Worm (Caenorhabditis elegans): ENCODE data around the gene W06F12.2.
"Not testable (repeated sequence)": the region's sequence is repeated elsewhere in the genome, so short reads cannot be mapped to it uniquely, and the experiment has no call there.

DNA sequence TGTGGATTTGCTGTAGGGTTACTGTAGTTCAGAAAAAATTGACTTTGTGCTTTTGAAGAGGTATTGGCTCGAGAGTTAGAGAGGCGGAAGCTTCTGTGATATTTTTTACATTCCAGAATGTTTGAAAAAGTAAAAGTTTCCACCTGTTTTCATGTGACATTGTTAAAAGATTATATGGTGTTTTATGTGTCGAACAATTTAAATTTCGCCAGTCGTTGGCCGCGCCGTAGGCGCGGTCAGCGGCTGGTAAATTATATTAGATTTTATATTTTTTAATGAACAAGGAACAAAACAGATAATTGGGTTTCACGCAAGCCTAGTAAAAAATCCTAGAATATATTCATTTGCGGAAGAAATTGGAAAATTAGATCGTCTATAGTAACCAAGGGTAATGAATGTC lies 19.7 kb upstream of the W06F12.2 start, which contains the start of gene mlc-7:
- not testable (repeated sequence) for TF ChIP-seq hsf-1 (GFP tag; IDR thresholded peaks at IDR 0.05); zfh-2 (GFP tag; conservative IDR thresholded peaks at IDR 0.05); ceh-100 (GFP tag; IDR thresholded peaks at IDR 0.05)
